Fruit fly (Drosophila melanogaster): Measurements from ENCODE around the gene CG6565.

CG6565 gene

DNA sequence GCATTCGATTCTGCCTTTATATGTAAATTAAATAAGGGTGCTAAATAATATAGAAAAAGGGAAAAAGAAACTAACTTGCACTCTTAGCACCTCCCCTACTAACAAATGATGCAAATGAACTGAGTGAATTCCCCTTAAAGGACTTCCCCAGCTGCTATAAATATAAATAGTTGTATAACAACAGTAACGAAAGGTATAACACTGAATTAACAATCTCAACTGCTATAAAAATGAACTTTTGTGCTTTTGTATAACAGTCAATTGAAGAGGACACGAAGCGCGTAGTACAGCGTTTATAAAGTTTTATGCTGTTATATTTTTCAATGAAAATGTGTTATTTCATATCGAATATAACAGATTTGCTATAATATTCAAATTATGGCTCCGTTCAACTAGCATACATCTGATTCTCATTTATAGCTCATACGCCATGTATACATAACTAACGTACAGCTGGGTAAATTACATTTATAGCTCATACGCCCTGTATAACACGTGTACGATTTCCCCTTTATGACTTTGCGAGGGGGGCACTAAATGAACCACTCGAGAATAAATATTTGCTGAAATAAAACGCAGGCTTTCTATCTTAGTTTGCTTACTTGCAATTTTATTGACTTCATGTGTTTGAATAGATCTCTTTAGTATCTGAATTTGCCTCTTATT, 24.4 kb upstream of the CG6565 start (continued):
- no peak for TF ChIP-seq ems (GFP tag; optimal IDR thresholded peaks at IDR 0.05)
- TF ChIP-seq CrebB (tag; optimal IDR thresholded peaks at IDR 0.05), result no peak
- peak; percentile 29 for TF ChIP-seq fd64A (GFP tag; optimal IDR thresholded peaks at IDR 0.05)
- no peak for TF ChIP-seq chn (GFP tag; optimal IDR thresholded peaks at IDR 0.05)

DNA sequence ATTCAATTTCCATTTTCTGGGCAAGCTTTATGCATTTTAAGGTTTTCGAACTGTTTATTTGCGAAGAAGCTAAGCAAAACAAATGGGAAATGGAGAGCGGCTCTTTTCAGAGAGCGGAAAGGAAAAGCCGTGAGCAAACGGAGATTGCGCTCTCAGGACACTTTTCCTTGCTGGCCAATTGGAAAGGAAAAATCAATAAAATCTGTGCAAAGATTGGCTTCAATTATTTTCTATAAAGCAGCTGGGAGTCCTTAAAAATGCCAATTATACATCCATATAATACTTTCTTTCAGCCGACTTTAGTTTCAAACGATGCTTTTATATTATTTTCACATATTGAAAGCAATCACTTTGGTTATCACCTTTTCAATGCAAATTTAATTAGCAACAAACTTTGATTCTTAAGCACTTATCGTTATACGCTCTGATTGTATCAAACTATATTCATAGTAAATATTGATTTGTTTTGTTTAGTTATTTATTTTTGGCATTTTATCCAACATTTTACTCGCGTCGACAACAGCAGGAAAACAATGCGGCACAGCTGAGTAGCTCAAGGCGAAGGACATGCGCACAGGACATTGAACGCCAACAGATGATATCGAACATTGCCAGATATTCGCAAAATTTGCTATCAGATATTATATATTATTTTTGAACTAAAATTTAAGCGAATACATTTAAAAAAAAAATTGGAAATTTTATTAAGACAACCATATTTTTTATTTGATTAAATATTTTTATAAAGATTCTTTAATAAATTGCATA, 19.1 kb upstream of the CG6565 start, which contains the start of gene CG9395:
CG9395 (minus strand) TSS at position 494 of the 768 bp plus-strand sequence.
- TF ChIP-seq CG6254 (GFP tag; optimal IDR thresholded peaks at IDR 0.05) (no peak), PHDP (tag; optimal IDR thresholded peaks at IDR 0.05) (no peak), onecut (GFP tag; IDR thresholded peaks at IDR 0.05) (peak; percentile 92), ewg (GFP tag; optimal IDR thresholded peaks at IDR 0.05) (peak; percentile 93), crp (GFP tag; optimal IDR thresholded peaks at IDR 0.05) (peak in 1 of 2 experiments; percentile 62), Trl (optimal IDR thresholded peaks at IDR 0.05) (peak; percentile 20 to 31), Trl (GFP tag; optimal IDR thresholded peaks at IDR 0.05) (no peak)

DNA sequence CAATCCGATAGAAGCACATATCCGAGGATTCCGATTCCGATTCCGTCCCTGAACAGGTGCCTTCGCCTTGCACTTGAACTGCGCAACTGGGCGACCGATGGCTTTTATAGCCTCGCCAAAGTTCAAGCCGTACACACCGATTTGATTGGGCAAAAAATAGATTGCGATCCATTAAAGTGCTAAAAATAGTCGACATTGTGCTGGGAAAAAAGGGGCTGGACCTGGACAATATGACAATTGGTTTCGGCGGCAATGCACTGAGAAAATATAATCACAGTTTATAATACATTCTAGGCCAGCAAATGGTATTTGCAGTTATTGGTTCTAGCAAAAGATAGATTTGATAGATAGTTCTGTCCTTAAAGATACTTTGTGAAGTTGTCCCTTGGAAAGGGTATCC, 12.4 kb upstream of the CG6565 start, which contains the start of gene CG9377:
CG9377 (minus strand) TSS at position 101 of the 400 bp plus-strand sequence.
- TF ChIP-seq CG12104 (GFP tag; optimal IDR thresholded peaks at IDR 0.05), result no peak
- TF ChIP-seq CG31365 (tag; optimal IDR thresholded peaks at IDR 0.05), result no peak
- TF ChIP-seq CG9215 (GFP tag; IDR thresholded peaks at IDR 0.05), result no peak
- TF ChIP-seq sr (GFP tag; IDR thresholded peaks at IDR 0.05), result no peak
- no peak for TF ChIP-seq Gug (GFP tag; IDR thresholded peaks at IDR 0.05)
- no peak for TF ChIP-seq Oaz (GFP tag; IDR thresholded peaks at IDR 0.05)
- no peak for TF ChIP-seq insv (GFP tag; optimal IDR thresholded peaks at IDR 0.05)
- no peak for TF ChIP-seq sob (GFP tag; IDR thresholded peaks at IDR 0.05)
- TF ChIP-seq pzg (GFP tag; optimal IDR thresholded peaks at IDR 0.05), result no peak
- no peak for TF ChIP-seq Elba2 (GFP tag; optimal IDR thresholded peaks at IDR 0.05)
- no peak for TF ChIP-seq Ada2b (GFP tag; IDR thresholded peaks at IDR 0.05)
- no peak for TF ChIP-seq CG18619 (GFP tag; optimal IDR thresholded peaks at IDR 0.05)
- no peak for TF ChIP-seq CG13624 (GFP tag; optimal IDR thresholded peaks at IDR 0.05)
- no peak for TF ChIP-seq CG32767 (GFP tag; IDR thresholded peaks at IDR 0.05)
- TF ChIP-seq CG7987 (GFP tag; optimal IDR thresholded peaks at IDR 0.05), result no peak

DNA sequence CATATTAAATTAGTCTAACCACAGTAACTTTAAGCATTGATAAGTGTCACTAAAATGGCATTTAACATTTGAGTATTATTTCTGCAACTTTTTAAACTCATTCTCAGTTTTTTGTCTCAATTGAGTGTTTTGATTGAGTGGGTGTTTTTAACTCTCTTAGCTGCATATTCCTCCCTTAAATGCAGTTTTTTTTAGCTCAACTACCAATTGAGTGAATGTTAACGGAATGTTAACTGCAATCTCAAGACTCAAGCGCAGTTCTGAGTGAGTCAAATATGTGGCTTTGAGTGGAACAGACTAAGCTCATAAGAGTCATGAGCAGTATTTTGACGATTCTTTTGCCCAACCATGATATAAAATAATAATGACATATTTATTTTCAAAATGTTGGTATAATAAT, 10.9 kb upstream of the CG6565 start:
- peak; percentile 98 for TF ChIP-seq z (GFP tag; IDR thresholded peaks at IDR 0.05)
- TF ChIP-seq CG8478 (optimal IDR thresholded peaks at IDR 0.05), result no peak
- no peak for TF ChIP-seq schlank (tag; optimal IDR thresholded peaks at IDR 0.05)
- no peak for TF ChIP-seq Kr (GFP tag; optimal IDR thresholded peaks at IDR 0.05)
- TF ChIP-seq CG6791 (GFP tag; IDR thresholded peaks at IDR 0.05; ENCODE audit: partially characterized antibody), result peak; percentile 16; the same call in 1 of the 3 replicates
- TF ChIP-seq pum (GFP tag; optimal IDR thresholded peaks at IDR 0.05), result no peak

DNA sequence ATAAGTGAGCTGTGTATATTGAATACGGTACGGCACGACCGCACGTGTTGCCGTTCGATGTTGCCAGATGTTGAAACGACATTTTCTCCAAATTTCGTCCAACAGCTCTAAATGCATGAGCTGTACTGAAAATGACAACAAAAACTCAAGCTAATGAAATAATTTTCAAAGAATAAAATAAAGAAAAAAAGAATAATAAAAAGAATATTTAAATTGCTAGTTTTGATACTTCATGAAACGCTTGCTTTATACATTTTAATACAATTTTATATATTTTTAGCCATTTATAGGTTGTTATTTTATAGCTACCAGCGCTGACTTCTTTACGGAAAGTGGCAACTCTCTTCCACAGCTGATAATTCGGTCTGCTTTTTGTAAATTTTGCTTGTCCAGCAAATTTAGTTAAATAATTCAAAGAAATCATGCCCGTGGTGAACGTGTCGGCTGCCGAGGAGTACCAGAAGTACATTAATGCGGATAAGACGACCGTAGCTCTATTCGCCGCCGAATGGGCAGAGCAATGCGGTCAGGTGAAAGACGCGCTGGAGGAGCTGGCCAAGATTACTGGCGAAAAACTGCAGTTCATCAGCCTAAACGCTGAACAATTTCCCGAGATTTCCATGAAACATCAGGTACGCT, 7.6 kb upstream of the CG6565 start, which contains the start of the genes Nnp-1 and Grx3:
Nnp-1 (minus strand) TSS at position 81 of the 639 bp plus-strand sequence.
Grx3 (plus strand) TSS at position 339 of the 639 bp plus-strand sequence.
- TF ChIP-seq CG8281 (tag; optimal IDR thresholded peaks at IDR 0.05), result peak; percentile 31
- peak; percentile 2 for TF ChIP-seq slou (GFP tag; optimal IDR thresholded peaks at IDR 0.05)
- TF ChIP-seq ssp (GFP tag; IDR thresholded peaks at IDR 0.05), result peak; percentile 86
- no peak for TF ChIP-seq CG2202 (tag; optimal IDR thresholded peaks at IDR 0.05)
- TF ChIP-seq CG17361 (GFP tag; IDR thresholded peaks at IDR 0.05), result no peak; the same call in 2 of the 3 replicates
- TF ChIP-seq CG32772 (GFP tag; IDR thresholded peaks at IDR 0.05), result peak; percentile 39
- peak; percentile 70 for TF ChIP-seq Hr3 (GFP tag; optimal IDR thresholded peaks at IDR 0.05)
- peak; percentile 73 for TF ChIP-seq B-H2 (GFP tag; optimal IDR thresholded peaks at IDR 0.05)
- TF ChIP-seq CG1603 (tag; optimal IDR thresholded peaks at IDR 0.05), result no peak
- TF ChIP-seq CG7987 (GFP tag; optimal IDR thresholded peaks at IDR 0.05), result no peak
- TF ChIP-seq Scr (GFP tag; IDR thresholded peaks at IDR 0.05; ENCODE audit: partially characterized antibody), result no peak
- TF ChIP-seq gfzf (GFP tag; optimal IDR thresholded peaks at IDR 0.05), result peak; percentile 52
